Worm (Caenorhabditis elegans) whole organism, young adult: Measurements from ENCODE around the gene cutl-27.
A peak's percentile ranks its signal among the peaks of the same experiment; 100 is the strongest.

Source experiments
- B0019.2 ChIP-seq: fragments of 200-800 bp; sonication (Bioruptor generic); conservative IDR thresholded peaks from 2 replicates; pipeline ENCODE4 v1.3.6; 2022; ENCODE audit warnings: missing genetic modification reagents, missing genetic modification characterization, missing compliant biosample characterization
- B0336.3 ChIP-seq: fragments of 200-800 bp; sonication (Bioruptor generic); IDR thresholded peaks from 2 replicates; pipeline ENCODE4 v1.3.6; 2022; ENCODE audit warnings: missing genetic modification characterization, missing compliant biosample characterization
- D2030.7 ChIP-seq: fragments of 200-800 bp; sonication (Bioruptor generic); IDR thresholded peaks from 2 replicates; pipeline ENCODE4 v1.3.6; 2022; ENCODE audit warnings: missing genetic modification reagents, missing genetic modification characterization, missing compliant biosample characterization
- F10E7.11 ChIP-seq: sonication (generic microtip); optimal IDR thresholded peaks from 2 replicates; lab custom pipeline; 2017; ENCODE audit warnings: mild to moderate bottlenecking, missing genetic modification characterization, moderate library complexity, missing compliant biosample characterization
- F22D6.2 ChIP-seq: sonication (generic microtip); optimal IDR thresholded peaks from 2 replicates; lab custom pipeline; 2016; ENCODE audit warnings: mild to moderate bottlenecking, missing genetic modification characterization, missing compliant biosample characterization
- F57A8.1 ChIP-seq: fragments of 200-800 bp; sonication (Bioruptor generic); optimal IDR thresholded peaks from 2 replicates; lab custom pipeline; 2018; ENCODE audit warnings: mild to moderate bottlenecking, missing genetic modification characterization, moderate library complexity, missing compliant biosample characterization
- Y53F4B.3 ChIP-seq: fragments of 200-800 bp; sonication (Bioruptor generic); IDR thresholded peaks from 2 replicates; pipeline ENCODE4 v1.3.6; 2022; ENCODE audit warnings: missing genetic modification reagents, missing genetic modification characterization, missing compliant biosample characterization
- Y53G8AR.9 ChIP-seq: fragments of 200-800 bp; sonication (Bioruptor generic); conservative IDR thresholded peaks from 2 replicates; pipeline ENCODE4 v1.3.6; 2022; ENCODE audit warnings: missing genetic modification reagents, missing genetic modification characterization, missing compliant biosample characterization
- Y56A3A.18 ChIP-seq: fragments of 200-800 bp; sonication (Bioruptor generic); IDR thresholded peaks from 2 replicates; pipeline ENCODE4 v1.3.6; 2022; ENCODE audit warnings: missing genetic modification reagents, missing genetic modification characterization, missing compliant biosample characterization
- aptf-3 ChIP-seq: fragments of 200-800 bp; sonication (Bioruptor generic); IDR thresholded peaks from 2 replicates; pipeline ENCODE4 v1.3.6; 2022; ENCODE audit warnings: missing genetic modification characterization, missing compliant biosample characterization
- ceh-27 ChIP-seq: fragments of 200-800 bp; sonication (Bioruptor generic); optimal IDR thresholded peaks from 2 replicates; lab custom pipeline; 2018; ENCODE audit warnings: mild to moderate bottlenecking, missing genetic modification characterization, moderate library complexity, missing compliant biosample characterization
- ceh-91 ChIP-seq: fragments of 200-800 bp; sonication (Bioruptor generic); IDR thresholded peaks from 2 replicates; pipeline ENCODE4 v1.3.6; 2022; ENCODE audit warnings: missing genetic modification reagents, missing genetic modification characterization, missing compliant biosample characterization
- die-1 ChIP-seq: sonication (generic microtip); optimal IDR thresholded peaks from 2 replicates; lab custom pipeline; 2016; ENCODE audit warnings: missing genotype, mild to moderate bottlenecking, missing genetic modification characterization, missing compliant biosample characterization
- dpff-1 ChIP-seq: sonication (generic microtip); optimal IDR thresholded peaks from 2 replicates; lab custom pipeline; 2017; ENCODE audit warnings: mild to moderate bottlenecking, missing genetic modification characterization, missing compliant biosample characterization
- dpl-1 ChIP-seq: fragments of 150-350 bp; optimal IDR thresholded peaks from 2 replicates; lab custom pipeline; 2014; ENCODE audit warnings: missing biosample characterization, missing genetic modification reagents, missing genetic modification characterization
- egl-44 ChIP-seq: fragments of 200-800 bp; sonication (Bioruptor generic); IDR thresholded peaks from 2 replicates; pipeline ENCODE4 v1.3.6; 2022; ENCODE audit warnings: missing genetic modification reagents, missing genetic modification characterization, missing compliant biosample characterization
- ets-4 ChIP-seq: fragments of 200-800 bp; sonication (Bioruptor generic); optimal IDR thresholded peaks from 2 replicates; lab custom pipeline; 2018; ENCODE audit warnings: mild to moderate bottlenecking, missing genetic modification characterization, missing compliant biosample characterization
- hmg-1.2 ChIP-seq: fragments of 200-800 bp; sonication (Bioruptor generic); IDR thresholded peaks from 2 replicates; pipeline ENCODE4 v1.3.6; 2022; ENCODE audit warnings: missing genetic modification reagents, missing genetic modification characterization, missing compliant biosample characterization
- hsf-1 ChIP-seq: fragments of 200-800 bp; sonication (Bioruptor generic); IDR thresholded peaks from 2 replicates; pipeline ENCODE4 v1.3.6; 2022; ENCODE audit warnings: missing genetic modification reagents, missing genetic modification characterization, missing compliant biosample characterization
- lin-35 ChIP-seq, 3 experiments: fragments of 150-350 bp in 2 of 3; sonication (generic microtip) in 1 of 3; optimal IDR thresholded peaks; 2 replicates each; lab custom pipeline; 2014 to 2018; ENCODE audit warnings: missing biosample characterization in 3 of 3, missing genetic modification characterization in 3 of 3, missing genetic modification reagents in 3 of 3
- lin-40 ChIP-seq: sonication (generic microtip); optimal IDR thresholded peaks from 2 replicates; lab custom pipeline; 2016; ENCODE audit warnings: missing genetic modification characterization, mild to moderate bottlenecking, missing compliant biosample characterization, missing genotype, missing genetic modification reagents
- lin-54 ChIP-seq: fragments of 200-800 bp; sonication (Bioruptor generic); optimal IDR thresholded peaks from 2 replicates; lab custom pipeline; 2018; ENCODE audit warnings: mild to moderate bottlenecking, missing genetic modification characterization, missing compliant biosample characterization
- lir-1 ChIP-seq: fragments of 200-800 bp; sonication (Bioruptor generic); conservative IDR thresholded peaks from 2 replicates; pipeline ENCODE4 v1.3.6; 2022; ENCODE audit warnings: missing genetic modification reagents, missing genetic modification characterization, missing compliant biosample characterization
- madf-6 ChIP-seq: fragments of 200-800 bp; sonication (Bioruptor generic); IDR thresholded peaks from 2 replicates; pipeline ENCODE4 v1.3.6; 2022; ENCODE audit warnings: missing genetic modification reagents, missing genetic modification characterization, missing compliant biosample characterization
- mcd-1 ChIP-seq: fragments of 200-800 bp; sonication (Bioruptor generic); IDR thresholded peaks from 2 replicates; pipeline ENCODE4 v1.3.6; 2022; ENCODE audit warnings: missing genetic modification reagents, missing genetic modification characterization, missing compliant biosample characterization
- nfya-1 ChIP-seq: sonication (generic microtip); optimal IDR thresholded peaks from 2 replicates; lab custom pipeline; 2017; ENCODE audit warnings: antibody characterized with exemption, missing compliant biosample characterization, missing genetic modification characterization, borderline replicate concordance; ENCODE audit not compliant: insufficient read depth
- nhr-27 ChIP-seq: fragments of 200-800 bp; sonication (Bioruptor generic); optimal IDR thresholded peaks from 2 replicates; lab custom pipeline; 2018; ENCODE audit warnings: mild to moderate bottlenecking, missing genetic modification characterization, moderate library complexity, missing compliant biosample characterization
- nhr-80 ChIP-seq: sonication (generic microtip); optimal IDR thresholded peaks from 2 replicates; lab custom pipeline; 2016; ENCODE audit warnings: missing genetic modification characterization, missing compliant biosample characterization
- nhr-90 ChIP-seq: sonication (generic microtip); optimal IDR thresholded peaks from 2 replicates; lab custom pipeline; 2016; ENCODE audit warnings: missing genotype, mild to moderate bottlenecking, missing genetic modification characterization, missing compliant biosample characterization
- rcor-1 ChIP-seq: fragments of 200-800 bp; sonication (Bioruptor generic); IDR thresholded peaks from 2 replicates; pipeline ENCODE4 v1.3.6; 2022; ENCODE audit warnings: missing genetic modification reagents, missing genetic modification characterization, missing compliant biosample characterization
- snpc-1.1 ChIP-seq: sonication (generic microtip); optimal IDR thresholded peaks from 2 replicates; lab custom pipeline; 2017; ENCODE audit warnings: missing genetic modification characterization, mild to moderate bottlenecking, missing compliant biosample characterization, antibody characterized with exemption, moderate library complexity, missing genotype, missing genetic modification reagents; ENCODE audit not compliant: insufficient read depth
- snpc-3.4 ChIP-seq: sonication (generic microtip); optimal IDR thresholded peaks from 2 replicates; lab custom pipeline; 2017; ENCODE audit warnings: missing genetic modification characterization, mild to moderate bottlenecking, missing compliant biosample characterization, antibody characterized with exemption, moderate library complexity, missing genotype, missing genetic modification reagents
- snpc-4 ChIP-seq, 5 experiments: fragments of 150-350 bp in 1 of 5; sonication (generic microtip) in 4 of 5; optimal IDR thresholded peaks; 2 replicates each; lab custom pipeline; 2014 to 2018; ENCODE audit warnings: missing genetic modification characterization in 5 of 5, missing biosample characterization in 3 of 5, antibody characterized with exemption in 2 of 5, mild to moderate bottlenecking in 2 of 5, missing compliant biosample characterization in 2 of 5, missing genotype in 2 of 5, moderate library complexity in 2 of 5, missing genetic modification reagents in 1 of 5
- somi-1 ChIP-seq: fragments of 200-800 bp; sonication (Bioruptor generic); optimal IDR thresholded peaks from 2 replicates; lab custom pipeline; 2018; ENCODE audit warnings: mild to moderate bottlenecking, missing genetic modification characterization, missing compliant biosample characterization
- unc-62 ChIP-seq: fragments of 150-350 bp; optimal IDR thresholded peaks from 2 replicates; lab custom pipeline; 2014; ENCODE audit warnings: missing biosample characterization, missing genetic modification reagents, missing genetic modification characterization
- ztf-22 ChIP-seq: fragments of 200-800 bp; sonication (Bioruptor generic); optimal IDR thresholded peaks from 2 replicates; lab custom pipeline; 2018; ENCODE audit warnings: mild to moderate bottlenecking, missing genetic modification characterization, moderate library complexity, missing compliant biosample characterization

Gene cutl-27

ce11 chrIV:11914837-11915737 lies 36.7 kb downstream of the cutl-27 start, which contains the start of gene fat-6 (continued):
- TF ChIP-seq rcor-1 (GFP tag; lab: Robert Waterston, UW) (no peak), mcd-1 (GFP tag; lab: Robert Waterston, UW) (peak; percentile 11; the same call in 1 of the 2 replicates), lin-54 (GFP tag; lab: Kevin White, UChicago) (no peak), ets-4 (GFP tag; lab: Kevin White, UChicago) (no peak), unc-62 (GFP tag; lab: Kevin White, UChicago) (no peak), D2030.7 (GFP tag; lab: Robert Waterston, UW) (no peak)

- TF ChIP-seq snpc-4 (GFP tag; optimal IDR thresholded peaks at IDR 0.05; lab: Kevin White, UChicago): no peak
- peak in 1 of 4 experiments; percentile 6 for TF ChIP-seq snpc-4 (tag; optimal IDR thresholded peaks at IDR 0.05; lab: Kevin White, UChicago)
- TF ChIP-seq nhr-80 (tag; lab: Kevin White, UChicago): peak; percentile 65
- TF ChIP-seq lin-35 (GFP tag; optimal IDR thresholded peaks at IDR 0.05; lab: Kevin White, UChicago): no peak
- TF ChIP-seq B0019.2 (GFP tag; lab: Robert Waterston, UW): no peak
- TF ChIP-seq snpc-3.4 (tag; lab: Kevin White, UChicago): peak; percentile 16
- TF ChIP-seq dpl-1 (GFP tag; lab: Kevin White, UChicago): no peak
- no peak for TF ChIP-seq dpff-1 (tag; lab: Kevin White, UChicago)
- no peak for TF ChIP-seq nfya-1 (tag; lab: Kevin White, UChicago)
- no peak for TF ChIP-seq Y56A3A.18 (GFP tag; lab: Robert Waterston, UW)
- TF ChIP-seq snpc-1.1: no peak
- TF ChIP-seq F57A8.1 (GFP tag; lab: Kevin White, UChicago): no peak
- no peak for TF ChIP-seq F10E7.11 (tag; lab: Kevin White, UChicago)
- peak; percentile 63 for TF ChIP-seq hmg-1.2 (GFP tag; lab: Robert Waterston, UW)
- TF ChIP-seq ceh-27 (GFP tag; lab: Kevin White, UChicago): peak; percentile 35
- TF ChIP-seq somi-1: no peak
- peak; percentile 79 for TF ChIP-seq hsf-1 (GFP tag; lab: Robert Waterston, UW)
- no peak for TF ChIP-seq ztf-22 (GFP tag; lab: Kevin White, UChicago)
- TF ChIP-seq lir-1 (GFP tag; lab: Robert Waterston, UW): no peak
- TF ChIP-seq nhr-27 (tag; lab: Kevin White, UChicago): no peak
- peak; percentile 9 for TF ChIP-seq unc-62 (GFP tag; lab: Kevin White, UChicago)
- TF ChIP-seq aptf-3 (GFP tag; lab: Robert Waterston, UW): no peak
- no peak for TF ChIP-seq ceh-91
- no peak for TF ChIP-seq lin-40 (tag; lab: Kevin White, UChicago)
- TF ChIP-seq madf-6 (GFP tag; lab: Robert Waterston, UW): no peak
- TF ChIP-seq egl-44: 0 out of 2 replicates have a peak, but pooled peaks have one; percentile 8
- TF ChIP-seq die-1 (tag; lab: Kevin White, UChicago): no peak
- no peak for TF ChIP-seq B0336.3 (GFP tag; lab: Robert Waterston, UW)
- TF ChIP-seq nhr-90 (tag; lab: Kevin White, UChicago): no peak
- 0 out of 2 replicates have a peak, but pooled peaks have one; percentile 17 for TF ChIP-seq Y53G8AR.9 (GFP tag; lab: Robert Waterston, UW)
- no peak for TF ChIP-seq F22D6.2 (tag; lab: Kevin White, UChicago)
- no peak for TF ChIP-seq Y53F4B.3 (GFP tag; lab: Robert Waterston, UW)
These were observed 37.6 kb downstream of the cutl-27 start, which contains the start of gene ZK822.9 for ce11 chrIV:11915768-11916453. TSS of gene ZK822.9 (plus strand) at chrIV:11915947.
